Worm (Caenorhabditis elegans) whole organism, L3 larva: ENCODE data around the gene cyn-10.

Experiments used
- ZK546.5 ChIP-seq: sonication (generic microtip); optimal IDR thresholded peaks from 2 replicates; lab custom pipeline; 2017; ENCODE audit warnings: missing biosample characterization, missing genetic modification characterization
- pha-4 ChIP-seq: fragments of 150-350 bp; optimal IDR thresholded peaks from 2 replicates; lab custom pipeline; 2014; ENCODE audit warnings: missing biosample characterization, missing genetic modification reagents, missing genetic modification characterization
- tbx-2 ChIP-seq: sonication (generic microtip); optimal IDR thresholded peaks from 2 replicates; lab custom pipeline; 2016; ENCODE audit warnings: mild to moderate bottlenecking, missing genetic modification characterization, missing compliant biosample characterization
- unc-62 ChIP-seq: fragments of 150-350 bp; sonication (generic microtip); optimal IDR thresholded peaks from 4 replicates; lab custom pipeline; 2014; ENCODE audit warnings: missing biosample characterization, missing genetic modification reagents, missing genetic modification characterization
- ztf-11 ChIP-seq: fragments of 150-350 bp; optimal IDR thresholded peaks from 2 replicates; lab custom pipeline; 2014; ENCODE audit warnings: missing biosample characterization, missing genetic modification characterization
- ztf-4 ChIP-seq: fragments of 150-350 bp; optimal IDR thresholded peaks from 2 replicates; lab custom pipeline; 2014; ENCODE audit warnings: missing biosample characterization, missing genetic modification characterization

DNA sequence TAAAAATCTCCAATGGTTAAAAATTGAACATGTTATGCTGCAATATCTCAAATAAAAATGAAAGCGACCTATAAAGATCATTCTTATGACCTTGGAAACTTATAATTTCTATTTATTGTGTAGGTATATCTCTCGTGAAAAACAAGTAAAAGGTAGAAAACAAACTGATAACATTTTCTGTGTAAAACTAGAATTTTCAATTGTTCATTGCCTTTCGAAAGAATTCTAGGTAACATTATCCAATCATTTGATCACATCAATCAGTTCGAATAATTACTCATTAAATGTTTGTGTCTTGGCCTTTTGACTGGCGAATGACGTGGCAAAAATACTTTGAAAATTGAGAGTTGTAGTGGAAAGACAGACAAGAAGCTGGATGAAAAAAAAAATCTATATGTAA, 35.3 kb downstream of the cyn-10 start:
- TF ChIP-seq ztf-11, result no peak
- no peak for TF ChIP-seq ztf-4 (tag; lab: Kevin White, UChicago)
- TF ChIP-seq tbx-2, result no peak
- TF ChIP-seq pha-4 (tag; lab: Kevin White, UChicago), result no peak
- no peak for TF ChIP-seq ZK546.5 (tag; lab: Kevin White, UChicago)
- no peak for TF ChIP-seq unc-62 (GFP tag; lab: Kevin White, UChicago)
